Worm (Caenorhabditis elegans): ENCODE measurements around the gene srlf-20.

- TF ChIP-seq snpc-4 (tag; optimal IDR thresholded peaks at IDR 0.05) (no peak), mep-1 (tag; optimal IDR thresholded peaks at IDR 0.05) (no peak), ces-1 (GFP tag; optimal IDR thresholded peaks at IDR 0.05) (no peak), pha-4 (tag; optimal IDR thresholded peaks at IDR 0.05) (no peak), mab-5 (tag; optimal IDR thresholded peaks at IDR 0.05) (no peak), nhr-12 (tag; optimal IDR thresholded peaks at IDR 0.05) (no peak)
These were observed 37.2 kb upstream of the srlf-20 start, which contains the start of gene K09C6.2 for ce11 chrV:856549-856948.
